Fruit fly (Drosophila melanogaster) whole organism, embryonic: Measurements from ENCODE around the gene CG3123.
A peak's percentile ranks its signal among the peaks of the same experiment; 100 is the strongest.

ENCODE experiments used
- ATbp ChIP-seq: fragments of 200-800 bp; sonication (Bioruptor generic); optimal IDR thresholded peaks from 2 replicates; lab custom pipeline; 2017; ENCODE audit warnings: missing biosample characterization, mild to moderate bottlenecking, missing genetic modification characterization, missing genetic modification reagents
- Atf6 ChIP-seq: fragments of 200-800 bp; sonication (Bioruptor generic); IDR thresholded peaks from 2 replicates; pipeline ENCODE4 v1.3.6; 2022; ENCODE audit warnings: missing biosample characterization, missing genetic modification characterization
- CG11456 ChIP-seq: fragments of 200-800 bp; sonication (Bioruptor generic); IDR thresholded peaks from 3 replicates; pipeline ENCODE4 v1.3.6; 2022; ENCODE audit warnings: missing biosample characterization, missing genetic modification characterization
- CG11723 ChIP-seq: fragments of 200-800 bp; sonication (Bioruptor generic); optimal IDR thresholded peaks from 2 replicates; lab custom pipeline; 2017; ENCODE audit warnings: missing biosample characterization, mild to moderate bottlenecking, missing genetic modification characterization
- CG12155 ChIP-seq: fragments of 200-800 bp; sonication (Bioruptor generic); optimal IDR thresholded peaks from 3 replicates; lab custom pipeline; 2016; ENCODE audit warnings: missing biosample characterization, missing genetic modification characterization
- CG14965 ChIP-seq: fragments of 200-800 bp; sonication (Bioruptor generic); optimal IDR thresholded peaks from 2 replicates; lab custom pipeline; 2016; ENCODE audit warnings: missing biosample characterization, missing genetic modification characterization, borderline replicate concordance
- CG1529 ChIP-seq: fragments of 200-800 bp; sonication (Bioruptor generic); optimal IDR thresholded peaks from 3 replicates; lab custom pipeline; 2018; ENCODE audit warnings: missing biosample characterization, missing genetic modification characterization
- CG1603 ChIP-seq: fragments of 200-800 bp; sonication (Bioruptor generic); optimal IDR thresholded peaks from 2 replicates; lab custom pipeline; 2019; ENCODE audit warnings: missing biosample characterization, mild to moderate bottlenecking, missing genetic modification characterization, moderate library complexity
- CG1647 ChIP-seq: fragments of 200-800 bp; sonication (Bioruptor generic); optimal IDR thresholded peaks from 3 replicates; lab custom pipeline; 2016; ENCODE audit warnings: missing biosample characterization, missing genetic modification characterization
- CG16815 ChIP-seq: fragments of 200-800 bp; sonication (Bioruptor generic); optimal IDR thresholded peaks from 3 replicates; lab custom pipeline; 2017; ENCODE audit warnings: missing biosample characterization, mild to moderate bottlenecking, missing genetic modification characterization
- CG18262 ChIP-seq: fragments of 200-800 bp; optimal IDR thresholded peaks from 3 replicates; lab custom pipeline; 2019; ENCODE audit warnings: missing biosample characterization, mild to moderate bottlenecking, missing genetic modification characterization, moderate library complexity
- CG30020 ChIP-seq: fragments of 200-800 bp; optimal IDR thresholded peaks from 2 replicates; lab custom pipeline; 2019; ENCODE audit warnings: missing biosample characterization, mild to moderate bottlenecking, missing genetic modification characterization, moderate library complexity
- CG4328 ChIP-seq: fragments of 200-800 bp; sonication (Bioruptor generic); optimal IDR thresholded peaks from 3 replicates; lab custom pipeline; 2017; ENCODE audit warnings: missing biosample characterization, missing genetic modification reagents, missing genetic modification characterization
- CG4617 ChIP-seq: fragments of 200-800 bp; sonication (Bioruptor generic); optimal IDR thresholded peaks from 3 replicates; lab custom pipeline; 2016; ENCODE audit warnings: missing biosample characterization, missing genetic modification characterization, borderline replicate concordance
- CG5180 ChIP-seq: fragments of 200-800 bp; sonication (Bioruptor generic); optimal IDR thresholded peaks from 3 replicates; lab custom pipeline; 2017; ENCODE audit warnings: missing biosample characterization, missing genetic modification characterization, mild to moderate bottlenecking, moderate library complexity, missing genetic modification reagents
- CG6854 ChIP-seq: fragments of 200-800 bp; sonication (Bioruptor generic); optimal IDR thresholded peaks from 3 replicates; lab custom pipeline; 2017; ENCODE audit warnings: missing biosample characterization, mild to moderate bottlenecking, missing genetic modification characterization
- CG8290 ChIP-seq, 3 experiments: fragments of 200-800 bp; sonication (Bioruptor generic); optimal IDR thresholded peaks; 2 replicates each; lab custom pipeline; 2016 to 2019; ENCODE audit warnings: missing biosample characterization in 3 of 3, missing genetic modification characterization in 3 of 3, mild to moderate bottlenecking in 2 of 3, moderate library complexity in 1 of 3
- CG9817 ChIP-seq: fragments of 200-800 bp; sonication (Bioruptor generic); optimal IDR thresholded peaks from 2 replicates; lab custom pipeline; 2018; ENCODE audit warnings: missing biosample characterization, mild to moderate bottlenecking, missing genetic modification characterization, moderate library complexity
- CHES-1-like ChIP-seq: fragments of 200-800 bp; sonication (Bioruptor generic); optimal IDR thresholded peaks from 2 replicates; lab custom pipeline; 2016; ENCODE audit warnings: missing biosample characterization, missing genetic modification characterization
- E2f1 ChIP-seq: fragments of 200-800 bp; sonication (Bioruptor generic); IDR thresholded peaks from 2 replicates; pipeline ENCODE4 v1.3.6; 2022; ENCODE audit warnings: missing biosample characterization, missing genetic modification characterization
- HLH3B ChIP-seq: fragments of 200-800 bp; sonication (Bioruptor generic); IDR thresholded peaks from 2 replicates; pipeline ENCODE4 v1.3.6; 2022; ENCODE audit warnings: missing biosample characterization, missing genetic modification characterization
- Max ChIP-seq: fragments of 200-800 bp; sonication (Bioruptor generic); optimal IDR thresholded peaks from 2 replicates; lab custom pipeline; 2016; ENCODE audit warnings: missing biosample characterization, mild to moderate bottlenecking, missing genetic modification characterization
- Ptx1 ChIP-seq: fragments of 200-800 bp; sonication (Bioruptor generic); IDR thresholded peaks from 2 replicates; pipeline ENCODE4 v1.3.6; 2022; ENCODE audit warnings: missing biosample characterization, missing genetic modification characterization
- Six4 ChIP-seq: fragments of 200-800 bp; sonication (Bioruptor generic); optimal IDR thresholded peaks from 2 replicates; lab custom pipeline; 2016; ENCODE audit warnings: missing biosample characterization, missing genetic modification characterization
- Stat92E ChIP-seq, 3 experiments: fragments of >200 bp in 2 of 3; fragments of 200-800 bp in 1 of 3; sonication (Bioruptor generic) in 1 of 3; optimal IDR thresholded peaks; 2 replicates each; lab custom pipeline; 2017 to 2019; ENCODE audit warnings: missing biosample characterization in 3 of 3, missing genetic modification characterization in 3 of 3, mild to moderate bottlenecking in 1 of 3, moderate library complexity in 1 of 3
- bigmax ChIP-seq: fragments of 200-800 bp; sonication (Bioruptor generic); optimal IDR thresholded peaks from 2 replicates; lab custom pipeline; 2018; ENCODE audit warnings: missing biosample characterization, mild to moderate bottlenecking, missing genetic modification characterization
- btn ChIP-seq: fragments of 200-800 bp; sonication (Bioruptor generic); optimal IDR thresholded peaks from 2 replicates; lab custom pipeline; 2016; ENCODE audit warnings: missing biosample characterization, missing genetic modification characterization
- ci ChIP-seq: fragments of 200-800 bp; sonication (Bioruptor generic); IDR thresholded peaks from 3 replicates; pipeline ENCODE4 v1.3.6; 2022; ENCODE audit warnings: missing biosample characterization, missing genetic modification characterization
- crol ChIP-seq: fragments of 200-800 bp; sonication (Bioruptor generic); IDR thresholded peaks from 2 replicates; pipeline ENCODE4 v1.3.6; 2022; ENCODE audit warnings: missing biosample characterization, missing genetic modification characterization
- cwo ChIP-seq: fragments of 200-800 bp; sonication (Bioruptor generic); optimal IDR thresholded peaks from 3 replicates; lab custom pipeline; 2017; ENCODE audit warnings: missing biosample characterization, missing genetic modification characterization, mild to moderate bottlenecking, moderate library complexity, missing genetic modification reagents
- dm ChIP-seq: fragments of 200-800 bp; sonication (Bioruptor generic); optimal IDR thresholded peaks from 3 replicates; lab custom pipeline; 2016; ENCODE audit warnings: missing biosample characterization, missing genetic modification characterization
- exex ChIP-seq: fragments of 200-800 bp; sonication (Bioruptor generic); optimal IDR thresholded peaks from 4 replicates; lab custom pipeline; 2018; ENCODE audit warnings: missing biosample characterization, mild to moderate bottlenecking, missing genetic modification characterization, moderate library complexity
- kay ChIP-seq: fragments of 200-800 bp; sonication (Bioruptor generic); optimal IDR thresholded peaks from 2 replicates; lab custom pipeline; 2016; ENCODE audit warnings: missing biosample characterization, missing genetic modification characterization
- luna ChIP-seq: fragments of 200-800 bp; sonication (Bioruptor generic); optimal IDR thresholded peaks from 2 replicates; lab custom pipeline; 2016; ENCODE audit warnings: missing biosample characterization, missing genetic modification characterization
- nmo ChIP-seq: fragments of 200-800 bp; sonication (Bioruptor generic); optimal IDR thresholded peaks from 2 replicates; lab custom pipeline; 2018; ENCODE audit warnings: missing biosample characterization, mild to moderate bottlenecking, missing genetic modification characterization, moderate library complexity
- onecut ChIP-seq: fragments of 200-800 bp; sonication (Bioruptor generic); IDR thresholded peaks from 2 replicates; pipeline ENCODE4 v1.3.6; 2022; ENCODE audit warnings: missing biosample characterization, missing genetic modification characterization
- pan ChIP-seq, 4 experiments: fragments of >200 bp in 3 of 4; fragments of 200-800 bp in 1 of 4; sonication (Bioruptor generic) in 1 of 4; optimal IDR thresholded peaks in 3 of 4; IDR thresholded peaks in 1 of 4; 2 replicates each; pipeline versions ENCODE4 v1.3.6 to Lab custom; 2017 to 2022; ENCODE audit warnings: missing biosample characterization in 2 of 4, missing genetic modification characterization in 2 of 4, mixed read lengths in 1 of 4
- ro ChIP-seq: fragments of 200-800 bp; sonication (Bioruptor generic); IDR thresholded peaks from 2 replicates; pipeline ENCODE4 v1.3.6; 2022; ENCODE audit warnings: missing biosample characterization, missing genetic modification characterization
- sd ChIP-seq: fragments of 200-800 bp; sonication (Bioruptor generic); optimal IDR thresholded peaks from 3 replicates; lab custom pipeline; 2018; ENCODE audit warnings: missing biosample characterization, mild to moderate bottlenecking, missing genetic modification characterization, moderate library complexity
- tap ChIP-seq: fragments of 200-800 bp; optimal IDR thresholded peaks from 3 replicates; lab custom pipeline; 2019; ENCODE audit warnings: missing biosample characterization, mild to moderate bottlenecking, missing genetic modification characterization, moderate library complexity
- tgo ChIP-seq: fragments of 200-800 bp; sonication (Bioruptor generic); IDR thresholded peaks from 3 replicates; pipeline ENCODE4 v1.3.6; 2022; ENCODE audit warnings: missing biosample characterization, missing genetic modification characterization
- tin ChIP-seq: fragments of 200-800 bp; sonication (Bioruptor generic); optimal IDR thresholded peaks from 3 replicates; lab custom pipeline; 2016; ENCODE audit warnings: missing biosample characterization, missing genetic modification characterization
- vnd ChIP-seq: fragments of 200-800 bp; sonication (Bioruptor generic); IDR thresholded peaks from 3 replicates; pipeline ENCODE4 v1.3.6; 2022; ENCODE audit warnings: missing biosample characterization, missing genetic modification characterization; ENCODE audit not compliant: partially characterized antibody
- wdn ChIP-seq: fragments of 200-800 bp; sonication (Bioruptor generic); IDR thresholded peaks from 2 replicates; pipeline ENCODE4 v1.3.6; 2022; ENCODE audit warnings: missing biosample characterization, missing genetic modification characterization
- wor ChIP-seq: fragments of 200-800 bp; sonication (Bioruptor generic); IDR thresholded peaks from 2 replicates; pipeline ENCODE4 v1.3.6; 2022; ENCODE audit warnings: missing biosample characterization, missing genetic modification characterization
- zf30C ChIP-seq: fragments of 200-800 bp; sonication (Bioruptor generic); optimal IDR thresholded peaks from 3 replicates; lab custom pipeline; 2018; ENCODE audit warnings: missing biosample characterization, mild to moderate bottlenecking, missing genetic modification characterization

CG3123 gene

dm6 chr2L:2874185-2874541 is 48.9 kb upstream of the CG3123 start, which contains the start of gene Ifrd1 (continued):
- no peak for TF ChIP-seq CG14965 (GFP tag; lab: Kevin White, UChicago)
- TF ChIP-seq CG9817 = no peak
- TF ChIP-seq CG8290 (GFP tag; optimal IDR thresholded peaks at IDR 0.05; lab: Kevin White, UChicago) = no peak
- TF ChIP-seq CG8290 (tag; optimal IDR thresholded peaks at IDR 0.05; lab: Kevin White, UChicago) = peak in 1 of 2 experiments; percentile 36
- TF ChIP-seq CG30020 = no peak
- peak; percentile 5; the same call in 1 of the 3 replicates for TF ChIP-seq ci (GFP tag; lab: Robert Waterston, UW)
- no peak for TF ChIP-seq tgo (GFP tag; lab: Robert Waterston, UW)
- no peak for TF ChIP-seq CG18262 (tag; lab: Kevin White, UChicago)
- no peak for TF ChIP-seq CG16815 (GFP tag; lab: Kevin White, UChicago)
- no peak for TF ChIP-seq CG5180
- no peak for TF ChIP-seq wor (GFP tag; lab: Robert Waterston, UW)
- TF ChIP-seq CG11456 (GFP tag; lab: Robert Waterston, UW) = no peak
- no peak for TF ChIP-seq Stat92E (GFP tag; optimal IDR thresholded peaks at IDR 0.05; lab: Kevin White, UChicago)
- TF ChIP-seq crol = no peak
- TF ChIP-seq Max (GFP tag; lab: Kevin White, UChicago) = no peak
- no peak for TF ChIP-seq zf30C (GFP tag; lab: Kevin White, UChicago)
- no peak for TF ChIP-seq E2f1
- no peak for TF ChIP-seq CG11723 (GFP tag; lab: Kevin White, UChicago)
- no peak for TF ChIP-seq kay (GFP tag; lab: Kevin White, UChicago)
- no peak for TF ChIP-seq luna (GFP tag; lab: Kevin White, UChicago)
- peak; percentile 29 for TF ChIP-seq exex (tag; lab: Kevin White, UChicago)
- TF ChIP-seq CG1603 = no peak
- no peak for TF ChIP-seq Ptx1 (GFP tag; lab: Robert Waterston, UW)
- no peak for TF ChIP-seq btn (GFP tag; lab: Kevin White, UChicago)
- TF ChIP-seq CG1529 (GFP tag; lab: Kevin White, UChicago) = no peak
- peak; percentile 4 for TF ChIP-seq CG4617 (GFP tag; lab: Kevin White, UChicago)
- no peak for TF ChIP-seq CG12155 (GFP tag; lab: Kevin White, UChicago)
- no peak for TF ChIP-seq CG1647 (GFP tag; lab: Kevin White, UChicago)
- TF ChIP-seq tap (tag; lab: Kevin White, UChicago) = no peak

- TF ChIP-seq ro (GFP tag; lab: Robert Waterston, UW) = no peak
- peak; percentile 71 for TF ChIP-seq bigmax (GFP tag; lab: Kevin White, UChicago)
- TF ChIP-seq Atf6 (GFP tag; lab: Robert Waterston, UW) = 0 out of 2 replicates have a peak, but pooled peaks have one; percentile 3
- TF ChIP-seq onecut (GFP tag; lab: Robert Waterston, UW) = peak; percentile 79
- TF ChIP-seq vnd (GFP tag; lab: Robert Waterston, UW) = no peak
- TF ChIP-seq HLH3B (GFP tag; lab: Robert Waterston, UW) = 0 out of 2 replicates have a peak, but pooled peaks have one; percentile 2
- no peak for TF ChIP-seq CG4328
- TF ChIP-seq dm (GFP tag; lab: Kevin White, UChicago) = peak; percentile 68
- TF ChIP-seq Max (GFP tag; lab: Kevin White, UChicago) = peak; percentile 20
These were observed 48.4 kb upstream of the CG3123 start for dm6 chr2L:2873729-2874127.

dm6 chr2L:2872968-2873728 is 47.8 kb upstream of the CG3123 start:
- peak; percentile 23 for TF ChIP-seq sd (tag; lab: Kevin White, UChicago)
- TF ChIP-seq ci (GFP tag; lab: Robert Waterston, UW) = peak; percentile 43; the same call in 2 of the 3 replicates
- no peak for TF ChIP-seq wdn (GFP tag; lab: Robert Waterston, UW)
- peak; percentile 7 for TF ChIP-seq ATbp (GFP tag; lab: Kevin White, UChicago)
- peak; percentile 65 for TF ChIP-seq CG6854 (GFP tag; lab: Kevin White, UChicago)
- TF ChIP-seq CHES-1-like (GFP tag; lab: Kevin White, UChicago) = peak; percentile 2
- TF ChIP-seq pan (optimal IDR thresholded peaks at IDR 0.05; lab: Kevin White, UChicago) = no peak
- peak in 1 of 2 experiments; percentile 57 for TF ChIP-seq pan (GFP tag; optimal IDR thresholded peaks at IDR 0.05 in 1 of 2, IDR thresholded peaks at IDR 0.05 in 1 of 2)
- TF ChIP-seq cwo (GFP tag; lab: Kevin White, UChicago) = no peak
- TF ChIP-seq Six4 (GFP tag; lab: Kevin White, UChicago) = peak; percentile 5
- peak; percentile 7 for TF ChIP-seq nmo (GFP tag; lab: Kevin White, UChicago)
- TF ChIP-seq CG30020 = no peak
- peak; percentile 39 for TF ChIP-seq tin (GFP tag; lab: Kevin White, UChicago)
- peak; percentile 21 for TF ChIP-seq CG4328
